Worm (Caenorhabditis elegans): Measurements from ENCODE around the gene Y39A1A.27.
A peak's percentile ranks its signal among the peaks of the same experiment; 100 is the strongest.

DNA sequence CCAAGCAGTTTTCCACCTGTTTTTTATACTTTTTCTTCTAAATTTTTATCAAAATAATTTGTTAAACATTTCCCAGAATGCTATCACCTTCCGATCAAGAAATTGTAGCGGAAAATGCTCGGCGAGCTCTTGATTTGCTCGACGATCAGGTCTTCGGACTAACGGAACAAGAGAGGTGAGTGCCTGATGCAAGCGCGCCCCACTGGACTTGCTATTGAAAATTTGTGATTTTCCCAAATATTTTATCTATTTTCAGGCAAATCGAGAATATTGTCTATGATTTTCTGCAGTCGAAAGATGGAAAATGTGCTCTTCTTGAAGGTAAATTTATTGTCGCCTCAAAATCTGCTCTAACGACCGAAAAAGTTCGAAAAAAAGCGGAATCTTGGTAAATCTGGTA, 7.3 kb downstream of the Y39A1A.27 start, which contains the start of gene orc-4:
- no peak for TF ChIP-seq nhr-11 (tag; optimal IDR thresholded peaks at IDR 0.05)
- no peak for TF ChIP-seq nhr-28 (tag; optimal IDR thresholded peaks at IDR 0.05)
- TF ChIP-seq nhr-76 (tag; optimal IDR thresholded peaks at IDR 0.05), result no peak
- no peak for TF ChIP-seq vab-15 (tag; optimal IDR thresholded peaks at IDR 0.05)
- TF ChIP-seq sptf-1 (tag; optimal IDR thresholded peaks at IDR 0.05), result no peak
- no peak for TF ChIP-seq lin-13 (GFP tag; optimal IDR thresholded peaks at IDR 0.05)
- peak; percentile 21 for TF ChIP-seq blmp-1 (tag; optimal IDR thresholded peaks at IDR 0.05)
- peak; percentile 5 to 69 for TF ChIP-seq lsy-2 (tag; optimal IDR thresholded peaks at IDR 0.05)
- TF ChIP-seq egl-13 (tag; optimal IDR thresholded peaks at IDR 0.05), result no peak
- TF ChIP-seq lin-35 (GFP tag; optimal IDR thresholded peaks at IDR 0.05), result peak; percentile 34 to 46
- TF ChIP-seq ama-1 (optimal IDR thresholded peaks at IDR 0.05), result no peak

Data from whole organism, L1 larva.